Worm (Caenorhabditis elegans): ENCODE measurements around the gene nipa-1.

- TF ChIP-seq ama-1 (optimal IDR thresholded peaks at IDR 0.05), result no peak
- no peak for TF ChIP-seq tbx-37 (GFP tag; conservative IDR thresholded peaks at IDR 0.05)
- no peak for TF ChIP-seq scrt-1 (GFP tag; IDR thresholded peaks at IDR 0.05)
- TF ChIP-seq flt-1 (GFP tag; IDR thresholded peaks at IDR 0.05), result no peak
Observed at ce11 chrIII:3065876-3066509, 60.9 kb downstream of the nipa-1 start.

Measured in whole organism, early embryonic.